Worm (Caenorhabditis elegans) whole organism, early embryonic: ENCODE results near the gene vit-6.
A peak's percentile ranks its signal among the peaks of the same experiment; 100 is the strongest.

Source experiments
- B0310.2 ChIP-seq: sonication (generic microtip); optimal IDR thresholded peaks from 2 replicates; lab custom pipeline; 2016; ENCODE audit warnings: mild to moderate bottlenecking, missing genetic modification characterization, missing compliant biosample characterization
- F13C5.2 ChIP-seq: sonication (generic microtip); optimal IDR thresholded peaks from 2 replicates; lab custom pipeline; 2017; ENCODE audit warnings: mild to moderate bottlenecking, missing genetic modification characterization, inconsistent platforms, missing compliant biosample characterization
- aly-1 ChIP-seq: sonication (generic microtip); optimal IDR thresholded peaks from 2 replicates; lab custom pipeline; 2016; ENCODE audit warnings: missing genetic modification characterization, missing compliant biosample characterization
- ama-1 ChIP-seq: fragments of 150-350 bp; optimal IDR thresholded peaks from 2 replicates; lab custom pipeline; 2014
- ceh-13 ChIP-seq: fragments of 200-800 bp; sonication (Bioruptor generic); optimal IDR thresholded peaks from 2 replicates; lab custom pipeline; 2018; ENCODE audit warnings: mild to moderate bottlenecking, missing genetic modification characterization, missing compliant biosample characterization
- ceh-36 ChIP-seq: sonication (generic microtip); optimal IDR thresholded peaks from 2 replicates; lab custom pipeline; 2016; ENCODE audit warnings: missing genetic modification characterization, inconsistent platforms, missing compliant biosample characterization
- ets-7 ChIP-seq: sonication (generic microtip); optimal IDR thresholded peaks from 2 replicates; lab custom pipeline; 2016; ENCODE audit warnings: missing genotype, missing genetic modification characterization, missing compliant biosample characterization
- flt-1 ChIP-seq: fragments of 200-800 bp; sonication (Bioruptor generic); IDR thresholded peaks from 2 replicates; pipeline ENCODE4 v1.3.6; 2022; ENCODE audit warnings: missing genetic modification characterization, missing compliant biosample characterization
- hmbx-1 ChIP-seq: sonication (generic microtip); optimal IDR thresholded peaks from 2 replicates; lab custom pipeline; 2016; ENCODE audit warnings: mild to moderate bottlenecking, missing genetic modification characterization, missing compliant biosample characterization
- hmg-4 ChIP-seq: fragments of 200-800 bp; sonication (Bioruptor generic); optimal IDR thresholded peaks from 2 replicates; lab custom pipeline; 2018; ENCODE audit warnings: mild to moderate bottlenecking, missing genetic modification characterization, missing compliant biosample characterization
- hnd-1 ChIP-seq: sonication (generic microtip); optimal IDR thresholded peaks from 2 replicates; lab custom pipeline; 2016; ENCODE audit warnings: missing genetic modification characterization, missing compliant biosample characterization
- pes-1 ChIP-seq: fragments of 200-800 bp; sonication (Bioruptor generic); IDR thresholded peaks from 2 replicates; pipeline ENCODE4 v1.3.6; 2022; ENCODE audit warnings: missing genetic modification reagents, missing genetic modification characterization, missing compliant biosample characterization
- scrt-1 ChIP-seq: fragments of 200-800 bp; sonication (Bioruptor generic); IDR thresholded peaks from 2 replicates; pipeline ENCODE4 v1.3.6; 2022; ENCODE audit warnings: missing genetic modification characterization, missing compliant biosample characterization
- sea-1 ChIP-seq: fragments of 200-800 bp; sonication (Bioruptor generic); conservative IDR thresholded peaks from 2 replicates; pipeline ENCODE4 v1.3.6; 2022; ENCODE audit warnings: missing genetic modification characterization, missing compliant biosample characterization
- tbx-11 ChIP-seq: fragments of 200-800 bp; sonication (Bioruptor generic); IDR thresholded peaks from 2 replicates; pipeline ENCODE4 v1.3.6; 2022; ENCODE audit warnings: missing genetic modification characterization, missing compliant biosample characterization
- tbx-37 ChIP-seq: fragments of 200-800 bp; sonication (Bioruptor generic); conservative IDR thresholded peaks from 2 replicates; pipeline ENCODE4 v1.3.6; 2022; ENCODE audit warnings: missing genetic modification reagents, missing genetic modification characterization, missing compliant biosample characterization
- tra-4 ChIP-seq: sonication (generic microtip); optimal IDR thresholded peaks from 2 replicates; lab custom pipeline; 2017; ENCODE audit warnings: missing genetic modification characterization, missing compliant biosample characterization

Gene vit-6

DNA sequence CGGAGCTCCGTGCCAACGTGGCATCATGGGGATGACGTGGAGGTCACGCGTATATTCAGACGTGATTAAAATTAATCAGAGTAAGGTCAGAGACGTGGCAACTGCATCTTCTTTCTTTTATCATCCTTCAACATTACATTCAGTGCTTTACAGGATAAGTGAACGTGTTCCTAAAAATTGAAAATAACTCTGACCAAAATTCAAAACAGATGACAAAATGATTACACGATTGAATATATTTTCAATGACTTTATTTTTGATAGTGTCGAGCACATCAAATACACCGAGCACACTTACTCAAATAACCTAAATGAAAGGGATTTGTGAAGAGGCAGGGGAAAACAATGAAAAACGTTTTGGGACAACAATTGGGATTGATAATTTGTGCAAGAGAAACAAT lies 25.4 kb downstream of the vit-6 start, which contains the start of gene K07H8.9:
TSS of gene K07H8.9 (minus strand) at position 125 of the 400 bp plus-strand sequence.
- no peak for TF ChIP-seq hnd-1 (tag; lab: Kevin White, UChicago)
- TF ChIP-seq scrt-1 (GFP tag; lab: Robert Waterston, UW) = no peak
- TF ChIP-seq hmg-4 = no peak
- no peak for TF ChIP-seq ama-1 (lab: Kevin White, UChicago)
- TF ChIP-seq sea-1 (GFP tag; lab: Robert Waterston, UW) = no peak
- TF ChIP-seq pes-1 (GFP tag; lab: Robert Waterston, UW) = no peak
- TF ChIP-seq B0310.2 (tag; lab: Kevin White, UChicago) = no peak
- no peak for TF ChIP-seq flt-1 (GFP tag; lab: Robert Waterston, UW)
- TF ChIP-seq aly-1 = no peak
- TF ChIP-seq ceh-13 (GFP tag; lab: Kevin White, UChicago) = no peak
- no peak for TF ChIP-seq tra-4 (tag; lab: Kevin White, UChicago)
- no peak for TF ChIP-seq hmbx-1
- TF ChIP-seq tbx-11 = no peak
- no peak for TF ChIP-seq F13C5.2 (tag; lab: Kevin White, UChicago)
- no peak for TF ChIP-seq ets-7 (tag; lab: Kevin White, UChicago)
- no peak for TF ChIP-seq ceh-36 (tag; lab: Kevin White, UChicago)

DNA sequence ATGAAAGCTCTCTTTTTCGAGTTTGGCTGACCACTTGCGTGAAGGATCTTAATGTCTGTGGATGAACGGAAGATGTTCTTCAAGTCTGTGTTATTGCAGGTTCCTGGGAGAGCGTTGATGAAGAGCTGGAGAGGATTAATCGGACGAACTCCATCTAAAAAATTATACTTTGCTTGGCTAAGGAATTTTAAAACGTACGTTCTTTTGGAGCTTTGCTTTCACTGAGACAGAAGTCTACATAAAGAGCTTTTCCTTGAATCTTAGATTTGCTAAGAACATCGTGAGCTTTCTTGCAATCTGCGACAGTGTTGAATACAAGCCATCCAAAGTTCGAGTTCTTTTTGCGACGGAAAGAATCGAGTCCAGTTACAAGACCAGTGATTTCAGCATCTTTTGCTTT lies 26.3 kb downstream of the vit-6 start:
- TF ChIP-seq ets-7 (tag; lab: Kevin White, UChicago) (no peak), sea-1 (GFP tag; lab: Robert Waterston, UW) (no peak), tbx-11 (no peak), ceh-36 (tag; lab: Kevin White, UChicago) (no peak), ceh-13 (GFP tag; lab: Kevin White, UChicago) (no peak), hnd-1 (tag; lab: Kevin White, UChicago) (no peak), pes-1 (GFP tag; lab: Robert Waterston, UW) (no peak), B0310.2 (tag; lab: Kevin White, UChicago) (no peak), hmbx-1 (no peak)

DNA sequence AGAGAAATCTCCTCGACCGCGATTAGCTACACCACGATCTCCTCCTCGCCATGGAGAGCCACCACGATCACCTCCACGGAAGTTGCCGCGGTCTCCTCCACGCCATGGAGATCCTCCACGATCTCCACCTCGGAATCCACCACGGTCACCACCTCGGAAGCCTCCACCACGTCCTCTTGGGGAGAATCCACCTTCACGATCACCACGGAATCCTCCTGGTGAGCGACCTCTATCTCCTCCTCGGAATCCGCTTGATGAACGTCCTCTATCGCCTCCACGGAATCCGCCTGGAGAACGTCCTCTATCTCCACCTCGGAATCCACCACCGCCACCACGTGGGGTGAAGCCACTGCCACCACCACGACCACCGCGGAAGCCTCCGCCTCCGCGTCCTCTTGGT lies 28.1 kb downstream of the vit-6 start:
- 0 out of 2 replicates have a peak, but pooled peaks have one; percentile 10 for TF ChIP-seq sea-1 (GFP tag; lab: Robert Waterston, UW)
- TF ChIP-seq hmbx-1 = no peak

DNA sequence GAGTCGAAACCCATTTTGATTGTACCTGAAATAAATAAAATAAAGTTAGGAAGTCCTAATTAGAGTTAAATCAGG lies 28.4 kb downstream of the vit-6 start, which contains the start of gene nucl-1:
TSS of gene nucl-1 (minus strand) at position 26 of the 75 bp plus-strand sequence.
- TF ChIP-seq F13C5.2 (tag; lab: Kevin White, UChicago) (no peak), aly-1 (no peak), ceh-13 (GFP tag; lab: Kevin White, UChicago) (no peak)

DNA sequence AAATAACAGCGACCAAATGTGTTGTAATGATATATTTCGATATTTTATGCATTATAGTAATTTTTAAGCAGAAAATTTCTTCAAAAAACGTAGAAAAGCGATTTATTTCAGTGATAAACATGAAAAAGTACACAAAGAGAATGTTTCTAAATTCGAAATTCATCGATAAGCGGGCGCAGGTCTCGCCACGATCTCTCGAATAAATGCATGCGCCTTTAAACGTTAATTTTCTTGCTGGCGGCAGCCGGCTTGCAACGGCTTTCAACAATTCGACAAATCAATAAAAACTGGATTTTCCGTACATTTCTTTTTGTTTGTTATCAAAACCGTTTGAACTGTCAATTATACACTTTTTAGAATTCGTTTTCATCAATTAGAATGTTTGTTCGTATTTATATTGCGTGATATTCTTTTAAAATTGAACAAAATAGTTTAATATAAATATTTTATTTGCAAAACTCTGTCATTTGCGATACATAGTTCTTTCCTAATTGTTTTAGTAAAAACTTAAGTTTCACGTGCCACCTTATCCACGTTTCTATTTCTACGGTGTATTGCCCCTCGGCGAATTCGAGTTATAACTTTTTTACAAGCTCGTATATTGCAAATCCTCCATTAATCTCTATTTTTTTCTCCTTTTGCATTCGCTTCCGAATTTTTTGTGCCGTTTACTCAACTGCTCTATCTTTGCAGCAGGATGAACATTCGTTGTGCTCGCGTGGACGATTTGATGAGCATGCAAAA lies 28.8 kb downstream of the vit-6 start, which contains the start of gene daf-31:
TSS of gene daf-31 (plus strand) at position 694 of the 744 bp plus-strand sequence.
- 0 out of 2 replicates have a peak, but pooled peaks have one; percentile 5 for TF ChIP-seq sea-1 (GFP tag; lab: Robert Waterston, UW)
- no peak for TF ChIP-seq B0310.2 (tag; lab: Kevin White, UChicago)

DNA sequence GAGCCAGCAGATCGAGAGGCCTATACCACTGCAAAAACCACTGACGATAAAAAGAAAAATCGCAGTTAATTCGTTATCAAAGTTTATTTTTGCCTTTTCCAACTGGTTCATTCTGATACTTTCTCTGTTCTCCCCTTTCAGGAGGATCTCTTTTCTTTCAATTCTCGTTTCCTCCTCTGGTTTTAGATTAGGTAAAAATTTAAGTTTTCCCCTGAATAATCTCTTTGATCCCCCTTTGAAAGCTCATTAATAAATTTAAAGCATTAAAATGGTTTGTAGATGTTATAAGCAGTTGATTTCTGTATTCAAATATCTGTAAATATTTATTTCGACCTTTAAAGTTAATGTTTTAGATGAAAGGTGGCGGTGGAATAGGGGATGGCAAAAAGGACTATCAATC lies 30.3 kb downstream of the vit-6 start, which contains the start of gene K07H8.2:
TSS of gene K07H8.2 (plus strand) at position 301 of the 400 bp plus-strand sequence.
- TF ChIP-seq hmg-4 (no peak), tra-4 (tag; lab: Kevin White, UChicago) (no peak), ama-1 (lab: Kevin White, UChicago) (no peak), aly-1 (no peak)

DNA sequence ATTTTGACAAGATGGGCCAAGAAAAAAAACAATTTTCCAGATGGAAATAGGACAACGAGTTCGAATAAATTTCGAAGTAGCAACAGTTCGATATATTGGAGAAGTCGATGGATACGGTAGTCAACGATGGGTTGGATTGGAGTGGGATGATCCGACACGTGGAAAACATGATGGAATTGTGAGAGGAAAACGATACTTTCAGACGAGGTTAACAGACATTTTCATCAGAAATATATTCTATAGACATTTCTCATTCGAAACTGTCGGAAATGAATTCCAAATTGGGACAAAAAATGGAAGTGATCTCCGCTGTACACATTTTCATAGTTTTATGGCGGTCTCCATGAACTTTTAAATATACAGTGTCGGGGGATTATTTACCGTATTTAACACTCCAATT lies 33.7 kb downstream of the vit-6 start, which contains the start of gene tbce-1:
TSS of gene tbce-1 (plus strand) at position 41 of the 400 bp plus-strand sequence.
- no peak for TF ChIP-seq ceh-13 (GFP tag; lab: Kevin White, UChicago)
- TF ChIP-seq flt-1 (GFP tag; lab: Robert Waterston, UW) = no peak
- TF ChIP-seq hnd-1 (tag; lab: Kevin White, UChicago) = no peak
- TF ChIP-seq F13C5.2 (tag; lab: Kevin White, UChicago) = no peak
- TF ChIP-seq sea-1 (GFP tag; lab: Robert Waterston, UW) = no peak
- no peak for TF ChIP-seq pes-1 (GFP tag; lab: Robert Waterston, UW)
- TF ChIP-seq tbx-11 = no peak
- TF ChIP-seq B0310.2 (tag; lab: Kevin White, UChicago) = no peak
- no peak for TF ChIP-seq scrt-1 (GFP tag; lab: Robert Waterston, UW)

DNA sequence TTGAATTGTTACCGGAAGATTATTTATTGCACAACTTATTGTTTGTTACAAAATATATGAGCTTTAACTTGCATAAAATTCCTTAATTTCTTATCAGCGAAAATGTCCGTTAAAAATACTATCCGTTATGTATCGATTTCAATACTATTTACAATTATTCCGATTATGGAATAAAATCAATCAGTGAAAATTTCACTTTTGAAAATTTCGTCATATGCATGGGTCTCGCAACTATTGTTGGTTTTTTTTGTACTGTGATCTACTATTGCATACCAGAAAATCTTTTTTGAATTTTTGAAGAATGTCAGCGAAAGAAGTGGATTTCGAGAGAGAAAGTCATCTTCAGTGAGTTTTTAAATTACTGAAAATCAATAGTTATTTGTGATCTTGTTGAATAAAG lies 36.2 kb downstream of the vit-6 start, which contains the start of gene nprl-3:
TSS of gene nprl-3 (plus strand) at position 301 of the 400 bp plus-strand sequence.
- TF ChIP-seq tbx-11 (no peak), sea-1 (GFP tag; lab: Robert Waterston, UW) (no peak), pes-1 (GFP tag; lab: Robert Waterston, UW) (no peak), hmbx-1 (no peak), ceh-36 (tag; lab: Kevin White, UChicago) (no peak), ama-1 (lab: Kevin White, UChicago) (no peak), ets-7 (tag; lab: Kevin White, UChicago) (no peak), hmg-4 (no peak), ceh-13 (GFP tag; lab: Kevin White, UChicago) (no peak), B0310.2 (tag; lab: Kevin White, UChicago) (no peak), scrt-1 (GFP tag; lab: Robert Waterston, UW) (no peak)

DNA sequence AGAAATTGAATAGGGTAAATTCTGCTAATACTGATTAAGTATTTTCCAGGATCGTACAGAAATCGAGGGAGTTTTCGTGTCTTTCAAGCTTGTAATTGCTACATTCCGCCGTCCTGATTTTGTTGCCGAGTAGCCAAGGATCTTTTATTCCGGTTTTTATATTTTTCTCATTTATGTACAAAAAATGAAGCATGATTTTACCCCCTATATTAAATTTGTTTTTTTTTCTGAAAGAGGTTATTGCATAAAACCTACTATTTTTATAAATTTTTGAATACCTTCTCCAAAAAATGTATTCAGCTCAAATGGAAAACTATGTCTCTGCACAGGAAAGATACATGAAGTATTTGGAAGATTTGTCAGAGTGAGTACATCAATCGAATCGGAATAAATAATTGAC lies 38.7 kb downstream of the vit-6 start, which contains the start of gene F35H10.6:
TSS of gene F35H10.6 (plus strand) at position 301 of the 400 bp plus-strand sequence.
- TF ChIP-seq flt-1 (GFP tag; lab: Robert Waterston, UW) (no peak), ets-7 (tag; lab: Kevin White, UChicago) (no peak), B0310.2 (tag; lab: Kevin White, UChicago) (no peak), tbx-11 (no peak), F13C5.2 (tag; lab: Kevin White, UChicago) (no peak), aly-1 (no peak), tra-4 (tag; lab: Kevin White, UChicago) (no peak), hnd-1 (tag; lab: Kevin White, UChicago) (no peak), ceh-36 (tag; lab: Kevin White, UChicago) (no peak), tbx-37 (GFP tag; lab: Robert Waterston, UW) (no peak), ceh-13 (GFP tag; lab: Kevin White, UChicago) (no peak), hmg-4 (no peak), hmbx-1 (no peak), ama-1 (lab: Kevin White, UChicago) (no peak), scrt-1 (GFP tag; lab: Robert Waterston, UW) (no peak)
